Fruit fly (Drosophila melanogaster) S2 (cell line): ENCODE measurements around the gene png.
A peak's percentile ranks its signal among the peaks of the same experiment; 100 is the strongest.

Source experiments
- CG8478 ChIP-seq: fragments of >200 bp; optimal IDR thresholded peaks from 2 replicates; lab custom pipeline; 2018
- CTCF ChIP-seq, 2 experiments: fragments of >200 bp; optimal IDR thresholded peaks; 2 replicates each; lab custom pipeline; 2018

png gene

DNA sequence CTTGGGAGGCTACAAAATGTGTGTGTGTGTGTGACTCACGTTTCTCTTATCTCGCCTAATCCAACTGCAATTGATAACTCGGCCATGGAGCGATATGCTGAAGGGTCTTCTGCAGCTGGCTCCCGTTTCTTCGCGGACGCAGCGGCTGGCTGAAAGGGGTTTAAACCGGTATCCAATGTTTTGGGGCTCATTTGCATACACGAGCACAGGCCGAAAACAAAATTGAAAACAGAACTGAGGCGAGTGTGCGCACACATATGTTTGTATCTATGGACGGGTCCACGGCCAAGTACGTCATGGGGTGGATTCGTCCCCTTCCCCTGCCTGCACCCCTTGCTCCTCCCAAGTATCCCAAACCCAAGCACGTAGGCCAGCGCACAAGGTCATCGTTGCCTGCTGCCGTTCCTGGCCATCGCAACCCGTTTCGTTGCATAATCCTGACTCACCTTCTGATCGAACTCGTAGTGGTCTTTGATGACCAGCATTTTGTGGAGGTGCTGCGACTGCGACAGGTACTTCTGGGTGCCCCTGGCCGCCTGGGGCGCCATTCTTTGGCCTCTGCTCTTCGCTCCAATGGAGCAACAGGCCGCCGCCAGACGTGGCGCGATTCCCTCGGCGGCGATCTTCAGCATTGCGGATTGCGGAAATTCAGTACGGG, 22.4 kb upstream of the png start:
- no peak for TF ChIP-seq CTCF (optimal IDR thresholded peaks at IDR 0.05; lab: Kevin White, UChicago)
- TF ChIP-seq CG8478 (lab: Kevin White, UChicago) = no peak

dm6 chrX:1375265-1375958, 18.0 kb upstream of the png start, which contains the start of gene AMPKalpha:
AMPKalpha (plus strand) TSS chrX:1375536.
- TF ChIP-seq CG8478 (lab: Kevin White, UChicago) (no peak), CTCF (optimal IDR thresholded peaks at IDR 0.05; lab: Kevin White, UChicago) (no peak)

- TF ChIP-seq CG8478 (lab: Kevin White, UChicago) (no peak), CTCF (optimal IDR thresholded peaks at IDR 0.05; lab: Kevin White, UChicago) (no peak)
Observed at dm6 chrX:1372667-1373066, 15.3 kb upstream of the png start.

DNA sequence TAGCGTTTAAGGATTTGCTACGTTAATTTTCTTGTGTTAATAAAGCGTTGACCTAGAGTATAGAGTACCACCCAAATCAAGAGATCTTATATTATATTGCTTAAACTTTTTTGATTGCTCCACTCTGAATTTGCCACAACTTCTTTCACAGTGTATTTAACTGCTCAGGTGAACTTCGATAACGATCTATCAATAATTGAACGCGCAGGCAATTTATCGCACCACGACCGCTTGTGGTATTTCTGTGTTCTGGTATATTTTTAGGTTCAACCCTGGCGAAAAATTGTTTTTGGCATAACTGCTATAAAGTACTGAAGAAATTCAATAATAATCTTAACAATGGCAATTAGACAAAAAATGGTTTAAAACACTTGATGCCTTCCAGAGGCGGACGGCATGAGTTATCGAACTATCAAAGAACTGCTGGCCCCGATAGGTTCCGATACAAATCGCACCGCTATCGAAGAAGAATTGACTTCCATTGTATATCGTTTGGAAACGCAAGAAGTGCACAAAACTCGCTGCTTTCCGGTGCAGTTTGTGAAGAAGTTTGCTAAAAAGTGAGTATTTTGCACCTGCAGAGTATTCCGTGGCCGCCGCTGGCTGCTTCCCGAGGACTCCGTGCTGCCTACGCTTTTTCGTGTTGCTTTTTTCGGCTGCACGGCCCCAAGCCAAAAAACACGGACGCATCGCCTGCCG, 12.9 kb upstream of the png start, which contains the start of gene ssx:
ssx (plus strand) TSS at position 477 of the 699 bp plus-strand sequence.
- peak in 1 of 2 experiments; percentile 20 for TF ChIP-seq CTCF (optimal IDR thresholded peaks at IDR 0.05; lab: Kevin White, UChicago)
- no peak for TF ChIP-seq CG8478 (lab: Kevin White, UChicago)

dm6 chrX:1368949-1369348, 11.5 kb upstream of the png start, which contains the start of gene CG14770:
CG14770 (plus strand) TSS chrX:1369249.
- TF ChIP-seq CTCF (optimal IDR thresholded peaks at IDR 0.05; lab: Kevin White, UChicago) (no peak), CG8478 (lab: Kevin White, UChicago) (no peak)

DNA sequence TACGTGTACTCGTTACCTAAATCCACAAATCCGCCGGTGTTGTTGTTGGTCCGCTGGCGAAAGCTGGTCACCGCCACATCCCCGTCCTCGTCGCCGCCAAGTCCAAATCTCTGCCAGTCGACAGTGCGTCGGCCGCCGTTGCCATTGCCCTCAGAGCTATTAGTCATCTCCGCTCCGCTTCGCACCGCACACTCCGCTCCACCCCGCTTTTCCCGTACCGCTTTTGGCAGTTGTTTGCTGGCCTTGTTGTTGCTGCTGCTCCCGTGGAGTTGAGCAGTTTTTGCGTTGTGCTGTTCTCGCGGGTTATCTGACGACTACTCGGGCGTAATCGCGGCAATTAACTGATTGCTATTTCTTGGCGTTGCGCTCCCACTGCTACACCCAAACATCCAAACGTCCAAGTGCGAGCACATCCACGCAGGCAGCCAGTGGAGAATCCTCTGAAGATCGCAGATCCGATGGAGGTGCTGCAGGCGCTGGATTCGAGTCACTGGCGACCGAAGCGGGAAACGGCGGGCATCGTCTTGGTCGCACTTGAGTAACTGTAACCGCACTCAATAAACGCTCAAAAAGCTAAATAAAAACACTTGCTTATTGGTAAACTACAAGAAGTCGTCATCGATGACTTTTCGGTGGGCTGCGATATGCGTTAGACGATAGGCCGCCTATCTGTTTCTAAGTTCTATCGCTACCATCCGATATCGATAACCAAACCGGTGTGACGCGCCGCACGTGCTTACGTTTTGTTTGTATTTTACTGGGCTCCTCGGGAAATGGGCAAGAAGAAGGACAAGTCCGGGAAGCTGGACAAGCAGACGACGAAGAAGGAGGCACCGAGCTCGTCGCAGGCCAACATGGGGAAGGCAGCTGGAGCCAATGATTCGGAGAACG, 3.8 kb downstream of the png start, which contains the start of the genes CG12773 and CG11417:
CG12773 (minus strand) TSS at position 660 of the 891 bp plus-strand sequence.
CG11417 (plus strand) TSS at position 693 of the 891 bp plus-strand sequence.
- no peak for TF ChIP-seq CTCF (optimal IDR thresholded peaks at IDR 0.05; lab: Kevin White, UChicago)
- TF ChIP-seq CG8478 (lab: Kevin White, UChicago) = no peak

DNA sequence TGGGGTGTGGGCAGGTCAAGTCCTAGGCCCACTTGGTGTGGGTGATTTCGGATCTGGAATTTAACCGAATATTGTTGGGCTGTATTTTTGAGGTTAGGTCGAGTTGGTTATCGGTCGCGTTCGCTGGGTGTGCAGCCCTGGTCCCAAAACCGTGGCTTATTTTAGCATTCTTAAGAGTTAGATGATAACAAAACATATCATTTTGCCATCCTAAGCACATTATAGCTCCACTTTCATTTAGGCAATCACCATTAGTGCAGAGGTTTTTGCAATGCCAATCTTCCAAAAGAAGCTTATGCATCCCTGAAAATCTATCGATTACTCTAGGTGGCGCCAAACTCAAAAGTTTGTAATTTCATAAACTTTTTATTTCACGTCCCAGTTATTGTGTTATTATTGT, 8.1 kb downstream of the png start, which contains the start of gene MTPAP:
MTPAP (minus strand) TSS at position 103 of the 400 bp plus-strand sequence.
- peak; percentile 0 to 20 for TF ChIP-seq CTCF (optimal IDR thresholded peaks at IDR 0.05; lab: Kevin White, UChicago)
- TF ChIP-seq CG8478 (lab: Kevin White, UChicago) = no peak

DNA sequence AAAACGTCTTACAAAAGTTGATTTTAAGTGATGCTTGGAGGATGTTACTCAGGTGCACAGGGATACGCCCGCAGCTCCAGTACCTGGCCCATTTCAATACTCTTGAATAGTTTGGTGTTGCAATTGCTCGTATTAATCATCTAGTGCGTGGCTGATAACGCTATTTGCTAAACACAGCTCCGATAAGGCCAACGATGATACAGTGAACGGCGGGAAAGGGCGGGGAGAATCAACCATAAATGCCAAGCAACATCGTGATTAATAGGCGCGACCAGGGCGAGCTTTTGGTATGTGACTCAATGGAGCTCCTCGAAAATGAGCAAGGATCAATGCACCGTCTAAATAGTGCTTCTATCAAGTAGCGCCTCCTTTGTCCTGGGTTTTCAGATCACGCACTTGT, 10.6 kb downstream of the png start:
- TF ChIP-seq CTCF (optimal IDR thresholded peaks at IDR 0.05; lab: Kevin White, UChicago) (no peak), CG8478 (lab: Kevin White, UChicago) (no peak)

DNA sequence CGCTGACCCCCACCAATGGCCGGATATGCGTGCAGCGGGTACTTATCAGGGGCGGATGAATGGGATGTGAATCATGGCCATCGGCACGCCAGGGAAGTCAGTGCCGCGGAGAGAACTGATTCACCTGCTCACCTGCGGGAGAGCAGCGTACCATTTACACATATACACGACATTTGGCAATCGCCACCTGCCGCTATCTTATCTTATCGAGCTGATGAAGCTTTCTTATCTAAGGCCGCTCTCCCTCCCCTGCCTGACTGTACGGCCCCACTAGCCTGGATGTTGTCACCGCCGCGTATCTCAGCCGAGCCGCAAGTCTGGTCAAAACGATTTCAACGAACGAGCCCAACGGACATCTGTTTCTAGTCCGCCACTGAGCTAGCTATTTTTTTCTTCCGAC, 11.1 kb downstream of the png start, which contains the start of gene Tsp2A:
Tsp2A (plus strand) TSS at position 298 of the 400 bp plus-strand sequence.
- TF ChIP-seq CTCF (optimal IDR thresholded peaks at IDR 0.05; lab: Kevin White, UChicago) (no peak), CG8478 (lab: Kevin White, UChicago) (no peak)

- TF ChIP-seq CG8478 (lab: Kevin White, UChicago) = no peak
- TF ChIP-seq CTCF (optimal IDR thresholded peaks at IDR 0.05; lab: Kevin White, UChicago) = no peak
Observed at dm6 chrX:1341944-1342392, 15.4 kb downstream of the png start, which contains the start of gene Naa30A. Naa30A (plus strand) TSS chrX:1342106.

dm6 chrX:1341528-1341927, 15.9 kb downstream of the png start, which contains the start of gene CG11409:
CG11409 (minus strand) TSS chrX:1341587.
- TF ChIP-seq CTCF (optimal IDR thresholded peaks at IDR 0.05; lab: Kevin White, UChicago) (no peak), CG8478 (lab: Kevin White, UChicago) (no peak)

DNA sequence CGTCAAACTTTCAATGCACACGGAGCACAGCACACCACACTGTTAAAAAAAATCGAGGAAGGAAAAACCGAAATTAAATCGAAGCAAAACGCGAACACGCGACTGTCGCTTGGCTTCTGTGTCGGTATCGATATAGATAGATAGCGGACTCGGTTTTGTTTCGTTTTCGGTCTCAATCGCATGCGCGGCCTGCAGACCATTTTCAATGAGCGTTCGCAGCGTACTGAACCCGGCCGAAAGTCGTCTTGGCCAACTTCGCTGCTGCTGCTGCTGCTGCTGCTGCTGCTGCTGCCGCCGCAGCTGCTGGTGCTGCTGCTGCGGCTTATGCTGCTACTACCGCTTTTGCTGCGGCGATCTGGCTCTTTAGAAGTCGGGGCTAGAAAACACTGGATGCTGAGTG, 19.4 kb downstream of the png start:
- TF ChIP-seq CTCF (optimal IDR thresholded peaks at IDR 0.05; lab: Kevin White, UChicago) (no peak), CG8478 (lab: Kevin White, UChicago) (no peak)

DNA sequence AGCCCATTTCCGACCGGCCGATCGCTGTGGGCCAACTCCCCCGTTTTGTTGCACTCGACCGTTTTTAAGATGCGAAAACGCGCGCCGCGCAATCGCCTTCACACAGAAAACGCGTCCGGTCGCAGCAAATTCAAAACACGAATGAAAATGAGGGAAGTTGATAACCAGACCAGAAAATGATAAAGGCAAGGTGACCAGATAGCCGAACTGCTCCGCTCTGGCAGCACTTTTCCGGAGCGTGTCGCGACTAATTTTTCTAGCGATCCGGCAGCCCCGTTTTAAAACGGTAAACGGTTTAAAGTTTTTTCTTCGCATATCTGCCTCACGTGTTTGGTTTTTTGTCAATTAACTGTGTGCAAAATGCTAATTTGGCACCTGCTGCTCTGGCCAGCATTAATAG, 35.2 kb downstream of the png start, which contains the start of gene DAAM:
DAAM (minus strand) TSS at position 149 of the 400 bp plus-strand sequence.
- TF ChIP-seq CG8478 (lab: Kevin White, UChicago) (no peak), CTCF (optimal IDR thresholded peaks at IDR 0.05; lab: Kevin White, UChicago) (peak; percentile 71 to 73)
